Fruit fly (Drosophila melanogaster): ENCODE measurements around the gene BBS8.
"Not testable (repeated sequence)": the region's sequence is repeated elsewhere in the genome, so short reads cannot be mapped to it uniquely, and the experiment has no call there.

- not testable (repeated sequence) for TF ChIP-seq CG12299 (tag; optimal IDR thresholded peaks at IDR 0.05); zfh2 (GFP tag; optimal IDR thresholded peaks at IDR 0.05); B-H2 (GFP tag; optimal IDR thresholded peaks at IDR 0.05); Tbp (GFP tag; optimal IDR thresholded peaks at IDR 0.05); CG11723 (GFP tag; optimal IDR thresholded peaks at IDR 0.05); fru (optimal IDR thresholded peaks at IDR 0.05); CG10565 (GFP tag; optimal IDR thresholded peaks at IDR 0.05); hth (optimal IDR thresholded peaks at IDR 0.05); CG33557 (GFP tag; optimal IDR thresholded peaks at IDR 0.05); ssp (GFP tag; IDR thresholded peaks at IDR 0.05); CG8478 (optimal IDR thresholded peaks at IDR 0.05); zf30C (GFP tag; optimal IDR thresholded peaks at IDR 0.05); sna (GFP tag; IDR thresholded peaks at IDR 0.05; ENCODE audit: partially characterized antibody)
- peak; percentile 86 for TF ChIP-seq CG2116 (GFP tag; optimal IDR thresholded peaks at IDR 0.05)
Measured at dm6 chr2L:455274-455673, 32.6 kb downstream of the BBS8 start, which contains the start of gene CG4133.
